Worm (Caenorhabditis elegans) whole organism, L3 larva: ENCODE measurements around the gene hlh-26.

Experiments
- ZK546.5 ChIP-seq: sonication (generic microtip); optimal IDR thresholded peaks from 2 replicates; lab custom pipeline; 2017; ENCODE audit warnings: missing biosample characterization, missing genetic modification characterization
- ama-1 ChIP-seq: fragments of 150-350 bp; optimal IDR thresholded peaks from 2 replicates; lab custom pipeline; 2018
- eor-1 ChIP-seq, 2 experiments: fragments of 150-350 bp; optimal IDR thresholded peaks; 2 replicates each; lab custom pipeline; 2014 to 2018; ENCODE audit warnings: missing biosample characterization in 2 of 2, missing genetic modification characterization in 2 of 2
- fkh-10 ChIP-seq: sonication (generic microtip); optimal IDR thresholded peaks from 2 replicates; lab custom pipeline; 2017; ENCODE audit warnings: missing biosample characterization, missing genetic modification reagents, missing genetic modification characterization
- fos-1 ChIP-seq: fragments of 150-350 bp; optimal IDR thresholded peaks from 2 replicates; lab custom pipeline; 2014; ENCODE audit warnings: missing biosample characterization, missing genetic modification characterization
- lin-39 ChIP-seq: fragments of 150-350 bp; optimal IDR thresholded peaks from 2 replicates; lab custom pipeline; 2018; ENCODE audit warnings: missing biosample characterization, missing genetic modification reagents, missing genetic modification characterization
- mdl-1 ChIP-seq: fragments of 150-350 bp; optimal IDR thresholded peaks from 2 replicates; lab custom pipeline; 2014; ENCODE audit warnings: missing biosample characterization, missing genetic modification characterization
- nhr-11 ChIP-seq: fragments of 150-350 bp; optimal IDR thresholded peaks from 2 replicates; lab custom pipeline; 2014; ENCODE audit warnings: missing biosample characterization, missing genetic modification characterization
- nhr-12 ChIP-seq: fragments of 150-350 bp; optimal IDR thresholded peaks from 2 replicates; lab custom pipeline; 2014; ENCODE audit warnings: missing biosample characterization, missing genetic modification characterization
- nhr-28 ChIP-seq: fragments of 150-350 bp; optimal IDR thresholded peaks from 2 replicates; lab custom pipeline; 2014; ENCODE audit warnings: missing biosample characterization, missing genetic modification characterization
- nhr-76 ChIP-seq: fragments of 150-350 bp; sonication (generic microtip); optimal IDR thresholded peaks from 5 replicates; lab custom pipeline; 2014; ENCODE audit warnings: missing biosample characterization, missing genetic modification characterization
- pqm-1 ChIP-seq: fragments of 150-350 bp; optimal IDR thresholded peaks from 2 replicates; lab custom pipeline; 2017; ENCODE audit warnings: missing biosample characterization, missing genetic modification characterization, inconsistent platforms
- snpc-4 ChIP-seq: fragments of 150-350 bp; optimal IDR thresholded peaks from 2 replicates; lab custom pipeline; 2014; ENCODE audit warnings: missing biosample characterization, missing genetic modification characterization
- ztf-4 ChIP-seq: fragments of 150-350 bp; optimal IDR thresholded peaks from 2 replicates; lab custom pipeline; 2014; ENCODE audit warnings: missing biosample characterization, missing genetic modification characterization

ce11 chrII:5553531-5553930 lies 20.0 kb upstream of the hlh-26 start:
- TF ChIP-seq eor-1 (tag; optimal IDR thresholded peaks at IDR 0.05; lab: Kevin White, UChicago) (no peak), lin-39 (tag; lab: Kevin White, UChicago) (no peak), nhr-76 (tag; lab: Kevin White, UChicago) (no peak), fkh-10 (GFP tag; lab: Kevin White, UChicago) (no peak), nhr-11 (tag; lab: Kevin White, UChicago) (no peak), ztf-4 (tag; lab: Kevin White, UChicago) (no peak), ZK546.5 (tag; lab: Kevin White, UChicago) (no peak), nhr-12 (no peak), mdl-1 (tag; lab: Kevin White, UChicago) (no peak), nhr-28 (tag; lab: Kevin White, UChicago) (no peak), fos-1 (tag; lab: Kevin White, UChicago) (no peak), ama-1 (lab: Kevin White, UChicago) (no peak), snpc-4 (tag; lab: Kevin White, UChicago) (no peak), pqm-1 (peak; percentile 95)
